Fruit fly (Drosophila melanogaster): ENCODE data around the gene CG16721.

The CG16721 gene

dm6 chrX:5880139-5880924 is 663 bp downstream of the CG16721 start (continued):
- no peak for TF ChIP-seq CG6854 (GFP tag; optimal IDR thresholded peaks at IDR 0.05)
- TF ChIP-seq Hmx (GFP tag; optimal IDR thresholded peaks at IDR 0.05), result no peak
- TF ChIP-seq al (GFP tag; IDR thresholded peaks at IDR 0.05), result no peak
- TF ChIP-seq CG15696 (tag; optimal IDR thresholded peaks at IDR 0.05), result peak; percentile 31
- TF ChIP-seq YL-1 (GFP tag; optimal IDR thresholded peaks at IDR 0.05), result peak; percentile 74
- no peak for TF ChIP-seq Awh (GFP tag; IDR thresholded peaks at IDR 0.05)
- peak; percentile 33 for TF ChIP-seq HLH54F (GFP tag; optimal IDR thresholded peaks at IDR 0.05)
- peak; percentile 29 for TF ChIP-seq Asciz (GFP tag; optimal IDR thresholded peaks at IDR 0.05)
- TF ChIP-seq CG32772 (GFP tag; IDR thresholded peaks at IDR 0.05), result 0 out of 2 replicates have a peak, but pooled peaks have one; percentile 11
- TF ChIP-seq repo (GFP tag; optimal IDR thresholded peaks at IDR 0.05), result peak; percentile 20
- peak; percentile 70 for TF ChIP-seq CG14014 (GFP tag; IDR thresholded peaks at IDR 0.05)
- TF ChIP-seq CG12391 (tag; optimal IDR thresholded peaks at IDR 0.05), result peak; percentile 46
- no peak for TF ChIP-seq crol (GFP tag; IDR thresholded peaks at IDR 0.05)
- TF ChIP-seq gce (GFP tag; IDR thresholded peaks at IDR 0.05), result 0 out of 3 replicates have a peak, but pooled peaks have one; percentile 44
- peak; percentile 8 for TF ChIP-seq CG6813 (GFP tag; optimal IDR thresholded peaks at IDR 0.05)
- TF ChIP-seq CG17802 (tag; optimal IDR thresholded peaks at IDR 0.05), result no peak
- TF ChIP-seq Optix (GFP tag; IDR thresholded peaks at IDR 0.05), result 0 out of 3 replicates have a peak, but pooled peaks have one; percentile 43
- peak; percentile 30 for TF ChIP-seq CG12942 (GFP tag; optimal IDR thresholded peaks at IDR 0.05)

- TF ChIP-seq sd (tag; optimal IDR thresholded peaks at IDR 0.05) (peak; percentile 83), MBD-R2 (GFP tag; IDR thresholded peaks at IDR 0.05) (0 out of 2 replicates have a peak, but pooled peaks have one; percentile 33), CG12299 (tag; optimal IDR thresholded peaks at IDR 0.05) (no peak), H2.0 (GFP tag; IDR thresholded peaks at IDR 0.05) (no peak), Sox102F (GFP tag; optimal IDR thresholded peaks at IDR 0.05) (peak; percentile 21), amos (GFP tag; IDR thresholded peaks at IDR 0.05; ENCODE audit: partially characterized antibody) (peak; percentile 35; the same call in 1 of the 2 replicates), CG17186 (GFP tag; optimal IDR thresholded peaks at IDR 0.05) (no peak), gro (GFP tag; optimal IDR thresholded peaks at IDR 0.05) (peak; percentile 19), zen (tag; optimal IDR thresholded peaks at IDR 0.05) (peak; percentile 65), Dip3 (GFP tag; optimal IDR thresholded peaks at IDR 0.05) (peak; percentile 21), aop (GFP tag; IDR thresholded peaks at IDR 0.05) (no peak), CG14860 (GFP tag; IDR thresholded peaks at IDR 0.05; ENCODE audit: partially characterized antibody) (no peak), da (GFP tag; optimal IDR thresholded peaks at IDR 0.05) (peak; percentile 17), repo (GFP tag; optimal IDR thresholded peaks at IDR 0.05) (peak; percentile 10), Chrac-16 (GFP tag; optimal IDR thresholded peaks at IDR 0.05) (peak; percentile 60), CG42726 (GFP tag; IDR thresholded peaks at IDR 0.05; ENCODE audit: partially characterized antibody) (peak; percentile 79; the same call in 1 of the 2 replicates), dysf (GFP tag; IDR thresholded peaks at IDR 0.05) (peak; percentile 40; the same call in 2 of the 3 replicates), CG30403 (GFP tag; optimal IDR thresholded peaks at IDR 0.05) (peak; percentile 41), CG17912 (GFP tag; optimal IDR thresholded peaks at IDR 0.05) (peak; percentile 70), ken (GFP tag; IDR thresholded peaks at IDR 0.05) (peak; percentile 57; the same call in 2 of the 3 replicates), slbo (GFP tag; IDR thresholded peaks at IDR 0.05) (peak; percentile 56), sisA (GFP tag; IDR thresholded peaks at IDR 0.05) (0 out of 2 replicates have a peak, but pooled peaks have one; percentile 24), twi (tag; optimal IDR thresholded peaks at IDR 0.05) (peak; percentile 8), ftz-f1 (GFP tag; optimal IDR thresholded peaks at IDR 0.05) (no peak), Six4 (GFP tag; optimal IDR thresholded peaks at IDR 0.05) (no peak), CG7839 (tag; optimal IDR thresholded peaks at IDR 0.05) (peak; percentile 50), CG5245 (GFP tag; optimal IDR thresholded peaks at IDR 0.05) (peak; percentile 10), CG2120 (GFP tag; optimal IDR thresholded peaks at IDR 0.05) (peak; percentile 50), CG8478 (optimal IDR thresholded peaks at IDR 0.05) (no peak), Abd-B (GFP tag; optimal IDR thresholded peaks at IDR 0.05) (peak; percentile 2), Optix (GFP tag; IDR thresholded peaks at IDR 0.05) (no peak), Lhr (GFP tag; optimal IDR thresholded peaks at IDR 0.05) (peak; percentile 82), onecut (GFP tag; IDR thresholded peaks at IDR 0.05) (peak; percentile 30; the same call in 1 of the 2 replicates)
Observed at dm6 chrX:5883394-5883793, 3.7 kb downstream of the CG16721 start.
